2 fruit fly cellular contexts compared by ENCODE assay signal in the genomic region with DNA sequence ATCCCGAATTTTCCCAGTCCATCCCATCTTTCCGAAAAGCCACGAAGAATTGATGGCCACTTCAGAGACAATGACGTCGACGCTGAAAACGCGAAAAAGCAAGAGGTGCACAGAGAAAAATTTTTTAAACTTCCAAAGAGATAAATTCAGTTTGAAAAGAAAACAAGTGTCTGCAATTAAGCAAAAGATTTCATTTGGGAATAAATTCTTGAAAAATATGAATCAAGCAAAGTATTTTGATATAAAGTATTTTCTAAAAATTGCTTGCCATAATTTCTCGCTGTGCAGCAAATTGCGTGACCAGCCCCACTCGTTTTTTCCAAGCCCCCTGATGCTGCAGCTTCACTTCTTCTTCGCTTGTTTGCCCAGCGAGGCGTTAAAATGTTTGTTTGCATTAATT.
TF ChIP-seq lines count a peak whose summit lies in the region.

No protein-coding gene starts in this region.

TF ChIP-seq in whole organism, embryonic, 481 proteins besides CTCF, POLR2A, EP300 and RAD21 (continued from another document and continues in another):
- no peak for TF ChIP-seq Nf-YB (GFP tag; optimal IDR thresholded peaks at IDR 0.05; lab: Kevin White, UChicago)
- TF ChIP-seq CG12071 (GFP tag; optimal IDR thresholded peaks at IDR 0.05; lab: Kevin White, UChicago) = no peak
- no peak for TF ChIP-seq Hey (tag; optimal IDR thresholded peaks at IDR 0.05; lab: Kevin White, UChicago)
- TF ChIP-seq CG14710 (tag; optimal IDR thresholded peaks at IDR 0.05; lab: Kevin White, UChicago) = no peak
- TF ChIP-seq C15 (GFP tag; IDR thresholded peaks at IDR 0.05; lab: Robert Waterston, UW) = no peak
- no peak for TF ChIP-seq nau (GFP tag; optimal IDR thresholded peaks at IDR 0.05; lab: Kevin White, UChicago)
- no peak for TF ChIP-seq zen2 (GFP tag; IDR thresholded peaks at IDR 0.05; lab: Robert Waterston, UW; ENCODE audit: partially characterized antibody)
- TF ChIP-seq Ets97D (GFP tag; optimal IDR thresholded peaks at IDR 0.05; lab: Kevin White, UChicago) = no peak
- TF ChIP-seq CG7987 (GFP tag; optimal IDR thresholded peaks at IDR 0.05; lab: Kevin White, UChicago) = no peak
- no peak for TF ChIP-seq D19A (tag; optimal IDR thresholded peaks at IDR 0.05; lab: Kevin White, UChicago)
- no peak for TF ChIP-seq CG8359 (GFP tag; optimal IDR thresholded peaks at IDR 0.05; lab: Kevin White, UChicago; ENCODE audit: borderline replicate concordance)
- TF ChIP-seq da (GFP tag; optimal IDR thresholded peaks at IDR 0.05; lab: Kevin White, UChicago) = no peak
- no peak for TF ChIP-seq Poxn (GFP tag; IDR thresholded peaks at IDR 0.05; lab: Robert Waterston, UW)
- TF ChIP-seq Lpt (GFP tag; optimal IDR thresholded peaks at IDR 0.05; lab: Kevin White, UChicago) = no peak
- no peak for TF ChIP-seq Nf-YC (tag; optimal IDR thresholded peaks at IDR 0.05; lab: Kevin White, UChicago)
- no peak for TF ChIP-seq CG18619 (GFP tag; optimal IDR thresholded peaks at IDR 0.05; lab: Kevin White, UChicago)
- TF ChIP-seq pnt (GFP tag; optimal IDR thresholded peaks at IDR 0.05; lab: Kevin White, UChicago) = no peak
- peak; percentile 21 for TF ChIP-seq CG7556 (GFP tag; optimal IDR thresholded peaks at IDR 0.05; lab: Kevin White, UChicago)
- TF ChIP-seq Hr51 (GFP tag; optimal IDR thresholded peaks at IDR 0.05; lab: Kevin White, UChicago) = peak in 1 of 2 experiments; percentile 63
- no peak for TF ChIP-seq cas (GFP tag; IDR thresholded peaks at IDR 0.05; lab: Robert Waterston, UW)
- TF ChIP-seq CG4360 (GFP tag; IDR thresholded peaks at IDR 0.05; lab: Robert Waterston, UW) = no peak
- peak; percentile 31 for TF ChIP-seq CG9727 (GFP tag; optimal IDR thresholded peaks at IDR 0.05; lab: Kevin White, UChicago)
- no peak for TF ChIP-seq Dip3 (GFP tag; optimal IDR thresholded peaks at IDR 0.05; lab: Kevin White, UChicago)
- TF ChIP-seq eve (GFP tag; optimal IDR thresholded peaks at IDR 0.05; lab: Kevin White, UChicago) = no peak
- no peak for TF ChIP-seq Gug (GFP tag; IDR thresholded peaks at IDR 0.05; lab: Robert Waterston, UW)
- TF ChIP-seq p53 (GFP tag; optimal IDR thresholded peaks at IDR 0.05; lab: Kevin White, UChicago) = no peak
- TF ChIP-seq Dp (GFP tag; optimal IDR thresholded peaks at IDR 0.05; lab: Kevin White, UChicago) = no peak
- peak; percentile 6 for TF ChIP-seq CG13424 (tag; optimal IDR thresholded peaks at IDR 0.05; lab: Kevin White, UChicago)
- TF ChIP-seq pfk (GFP tag; optimal IDR thresholded peaks at IDR 0.05; lab: Kevin White, UChicago) = no peak
- no peak for TF ChIP-seq zen (tag; optimal IDR thresholded peaks at IDR 0.05; lab: Kevin White, UChicago)
- no peak for TF ChIP-seq CG11398 (GFP tag; optimal IDR thresholded peaks at IDR 0.05; lab: Kevin White, UChicago)
- TF ChIP-seq tin (GFP tag; optimal IDR thresholded peaks at IDR 0.05; lab: Kevin White, UChicago) = no peak
- TF ChIP-seq Ravus (GFP tag; IDR thresholded peaks at IDR 0.05; lab: Robert Waterston, UW) = no peak; the same call in 1 of the 2 replicates
- TF ChIP-seq br (optimal IDR thresholded peaks at IDR 0.05; lab: Kevin White, UChicago) = no peak
- TF ChIP-seq vvl (GFP tag; IDR thresholded peaks at IDR 0.05; lab: Robert Waterston, UW) = peak; percentile 58
- peak; percentile 23; the same call in 1 of the 3 replicates for TF ChIP-seq B-H1 (GFP tag; IDR thresholded peaks at IDR 0.05; lab: Robert Waterston, UW)
- TF ChIP-seq Ada2b (GFP tag; IDR thresholded peaks at IDR 0.05; lab: Robert Waterston, UW) = no peak; the same call in 1 of the 2 replicates
- TF ChIP-seq lmd (GFP tag; IDR thresholded peaks at IDR 0.05; lab: Robert Waterston, UW) = peak; percentile 54; the same call in 1 of the 2 replicates
- no peak for TF ChIP-seq Tbp (GFP tag; optimal IDR thresholded peaks at IDR 0.05; lab: Kevin White, UChicago)
- TF ChIP-seq CG17829 (tag; optimal IDR thresholded peaks at IDR 0.05; lab: Kevin White, UChicago) = no peak
- no peak for TF ChIP-seq insv (GFP tag; optimal IDR thresholded peaks at IDR 0.05; lab: Kevin White, UChicago)
- no peak for TF ChIP-seq CG14860 (GFP tag; IDR thresholded peaks at IDR 0.05; lab: Robert Waterston, UW; ENCODE audit: partially characterized antibody)
- no peak for TF ChIP-seq danr (GFP tag; IDR thresholded peaks at IDR 0.05; lab: Robert Waterston, UW)
- no peak for TF ChIP-seq CG1233 (GFP tag; optimal IDR thresholded peaks at IDR 0.05; lab: Kevin White, UChicago)
- peak; percentile 26 for TF ChIP-seq CG2712 (tag; optimal IDR thresholded peaks at IDR 0.05; lab: Kevin White, UChicago)
- no peak for TF ChIP-seq amos (GFP tag; IDR thresholded peaks at IDR 0.05; lab: Robert Waterston, UW; ENCODE audit: partially characterized antibody)
- TF ChIP-seq gcm2 (GFP tag; optimal IDR thresholded peaks at IDR 0.05; lab: Kevin White, UChicago) = no peak
- TF ChIP-seq CG12659 (GFP tag; optimal IDR thresholded peaks at IDR 0.05; lab: Kevin White, UChicago) = peak; percentile 25
- TF ChIP-seq Optix (GFP tag; IDR thresholded peaks at IDR 0.05; lab: Robert Waterston, UW) = no peak
- no peak for TF ChIP-seq onecut (GFP tag; IDR thresholded peaks at IDR 0.05; lab: Robert Waterston, UW)
- TF ChIP-seq cwo (GFP tag; optimal IDR thresholded peaks at IDR 0.05; lab: Kevin White, UChicago) = peak; percentile 11
- TF ChIP-seq vnd (GFP tag; IDR thresholded peaks at IDR 0.05; lab: Robert Waterston, UW; ENCODE audit: partially characterized antibody) = no peak
- TF ChIP-seq CG8924 (tag; optimal IDR thresholded peaks at IDR 0.05; lab: Kevin White, UChicago) = peak; percentile 16
- TF ChIP-seq vfl (GFP tag; optimal IDR thresholded peaks at IDR 0.05; lab: Kevin White, UChicago) = no peak
- TF ChIP-seq otp (GFP tag; IDR thresholded peaks at IDR 0.05; lab: Robert Waterston, UW) = no peak
- TF ChIP-seq CkIIα-i1 (GFP tag; IDR thresholded peaks at IDR 0.05; lab: Robert Waterston, UW) = no peak
- TF ChIP-seq CG16815 (GFP tag; optimal IDR thresholded peaks at IDR 0.05; lab: Kevin White, UChicago) = peak; percentile 33
- no peak for TF ChIP-seq Eip74EF (GFP tag; optimal IDR thresholded peaks at IDR 0.05; lab: Kevin White, UChicago)
- TF ChIP-seq CG3407 (GFP tag; optimal IDR thresholded peaks at IDR 0.05; lab: Kevin White, UChicago) = no peak
- TF ChIP-seq CG17912 (GFP tag; optimal IDR thresholded peaks at IDR 0.05; lab: Kevin White, UChicago) = no peak
- no peak for TF ChIP-seq fd102C (GFP tag; optimal IDR thresholded peaks at IDR 0.05; lab: Kevin White, UChicago)
- no peak for TF ChIP-seq odd (GFP tag; optimal IDR thresholded peaks at IDR 0.05; lab: Kevin White, UChicago)
- TF ChIP-seq Taf1 (GFP tag; IDR thresholded peaks at IDR 0.05; lab: Robert Waterston, UW) = no peak
- peak; percentile 37; the same call in 1 of the 2 replicates for TF ChIP-seq ranshi (GFP tag; IDR thresholded peaks at IDR 0.05; lab: Robert Waterston, UW)
- TF ChIP-seq ATbp (GFP tag; optimal IDR thresholded peaks at IDR 0.05; lab: Kevin White, UChicago) = peak; percentile 17

TF ChIP-seq in whole organism, prepupa, 60 proteins besides CTCF, POLR2A, EP300 and RAD21 (continued from another document):
- 0 out of 2 replicates have a peak, but pooled peaks have one; percentile 50 for TF ChIP-seq CG11294 (GFP tag; IDR thresholded peaks at IDR 0.05; lab: Robert Waterston, UW)
- TF ChIP-seq Gug (GFP tag; IDR thresholded peaks at IDR 0.05; lab: Robert Waterston, UW) = peak; percentile 73
- TF ChIP-seq Sox15 (GFP tag; optimal IDR thresholded peaks at IDR 0.05; lab: Kevin White, UChicago) = peak; percentile 21
- peak; percentile 58 for TF ChIP-seq Ets21C (GFP tag; optimal IDR thresholded peaks at IDR 0.05; lab: Kevin White, UChicago)
- TF ChIP-seq fkh (GFP tag; optimal IDR thresholded peaks at IDR 0.05; lab: Kevin White, UChicago) = no peak
- peak; percentile 66 for TF ChIP-seq Smox (GFP tag; optimal IDR thresholded peaks at IDR 0.05; lab: Kevin White, UChicago)
- TF ChIP-seq CG3032 (tag; optimal IDR thresholded peaks at IDR 0.05; lab: Kevin White, UChicago) = peak; percentile 51
- peak; percentile 78 for TF ChIP-seq esn (GFP tag; optimal IDR thresholded peaks at IDR 0.05; lab: Kevin White, UChicago)
- TF ChIP-seq ss (GFP tag; optimal IDR thresholded peaks at IDR 0.05; lab: Kevin White, UChicago) = peak; percentile 36 to 84
- TF ChIP-seq CG6854 (GFP tag; optimal IDR thresholded peaks at IDR 0.05; lab: Kevin White, UChicago) = no peak
- peak; percentile 46 for TF ChIP-seq spab (GFP tag; optimal IDR thresholded peaks at IDR 0.05; lab: Kevin White, UChicago)
- TF ChIP-seq Eip93F (GFP tag; optimal IDR thresholded peaks at IDR 0.05; lab: Kevin White, UChicago) = no peak
- peak; percentile 31 for TF ChIP-seq CG1621 (tag; optimal IDR thresholded peaks at IDR 0.05; lab: Kevin White, UChicago)
- peak; percentile 81 for TF ChIP-seq svp (GFP tag; lab: Kevin White, UChicago)
- TF ChIP-seq vri (GFP tag; optimal IDR thresholded peaks at IDR 0.05; lab: Kevin White, UChicago) = peak; percentile 40
- peak in 1 of 2 experiments; percentile 68 for TF ChIP-seq salr (GFP tag; optimal IDR thresholded peaks at IDR 0.05; lab: Kevin White, UChicago)
- TF ChIP-seq CG15336 (GFP tag; IDR thresholded peaks at IDR 0.05; lab: Robert Waterston, UW) = peak; percentile 89
- TF ChIP-seq acj6 (GFP tag; optimal IDR thresholded peaks at IDR 0.05; lab: Kevin White, UChicago) = peak; percentile 74
- TF ChIP-seq OdsH (GFP tag; optimal IDR thresholded peaks at IDR 0.05; lab: Kevin White, UChicago) = peak; percentile 77
- peak; percentile 17 for TF ChIP-seq CG7368 (GFP tag; optimal IDR thresholded peaks at IDR 0.05; lab: Kevin White, UChicago)
- peak; percentile 61 for TF ChIP-seq cyc (GFP tag; optimal IDR thresholded peaks at IDR 0.05; lab: Kevin White, UChicago)
- peak; percentile 64 for TF ChIP-seq Met (GFP tag; optimal IDR thresholded peaks at IDR 0.05; lab: Kevin White, UChicago)
- peak; percentile 40 for TF ChIP-seq dsx (GFP tag; optimal IDR thresholded peaks at IDR 0.05; lab: Kevin White, UChicago; ENCODE audit: poor library complexity, severe bottlenecking)
- peak; percentile 82 for TF ChIP-seq Hr4 (GFP tag; optimal IDR thresholded peaks at IDR 0.05; lab: Kevin White, UChicago)
- peak; percentile 54 for TF ChIP-seq CG10669 (GFP tag; optimal IDR thresholded peaks at IDR 0.05; lab: Kevin White, UChicago)
- peak; percentile 70 for TF ChIP-seq topi (GFP tag; optimal IDR thresholded peaks at IDR 0.05; lab: Kevin White, UChicago)
- TF ChIP-seq CG6792 (GFP tag; optimal IDR thresholded peaks at IDR 0.05; lab: Kevin White, UChicago) = peak; percentile 66
- no peak for TF ChIP-seq CG16779 (tag; optimal IDR thresholded peaks at IDR 0.05; lab: Kevin White, UChicago)
- TF ChIP-seq CG34406 (GFP tag; optimal IDR thresholded peaks at IDR 0.05; lab: Kevin White, UChicago) = peak; percentile 57
- peak; percentile 43 for TF ChIP-seq fd59A (GFP tag; optimal IDR thresholded peaks at IDR 0.05; lab: Kevin White, UChicago)
- TF ChIP-seq CG6163 (GFP tag; IDR thresholded peaks at IDR 0.05; lab: Robert Waterston, UW) = peak; percentile 85
- peak; percentile 44 for TF ChIP-seq Ets96B (tag; optimal IDR thresholded peaks at IDR 0.05; lab: Kevin White, UChicago)
- TF ChIP-seq CG6808 (GFP tag; optimal IDR thresholded peaks at IDR 0.05; lab: Kevin White, UChicago) = peak; percentile 45
- TF ChIP-seq Lpt (GFP tag; optimal IDR thresholded peaks at IDR 0.05; lab: Kevin White, UChicago) = peak; percentile 53
- peak; percentile 92 for TF ChIP-seq CG32006 (GFP tag; optimal IDR thresholded peaks at IDR 0.05; lab: Kevin White, UChicago)
- peak; percentile 61 for TF ChIP-seq achi (GFP tag; optimal IDR thresholded peaks at IDR 0.05; lab: Kevin White, UChicago)
- peak; percentile 88 for TF ChIP-seq eg (GFP tag; IDR thresholded peaks at IDR 0.05; lab: Robert Waterston, UW)
- no peak for TF ChIP-seq fd85E (GFP tag; optimal IDR thresholded peaks at IDR 0.05; lab: Kevin White, UChicago)
